Worm (Caenorhabditis elegans) whole organism, late embryonic: Measurements from ENCODE around the gene C29E4.17.
"Not testable (repeated sequence)": the region's sequence is repeated elsewhere in the genome, so short reads cannot be mapped to it uniquely, and the experiment has no call there.

ENCODE experiments used
- dmd-4 ChIP-seq: sonication (generic microtip); optimal IDR thresholded peaks from 2 replicates; lab custom pipeline; 2016; ENCODE audit warnings: borderline replicate concordance, missing genetic modification characterization, missing compliant biosample characterization
- elt-2 ChIP-seq: sonication (generic microtip); optimal IDR thresholded peaks from 2 replicates; lab custom pipeline; 2016; ENCODE audit warnings: missing genetic modification reagents, missing genetic modification characterization, missing compliant biosample characterization
- gmeb-2 ChIP-seq: sonication (generic microtip); optimal IDR thresholded peaks from 2 replicates; lab custom pipeline; 2016; ENCODE audit warnings: missing genetic modification characterization, inconsistent platforms, missing compliant biosample characterization
- hlh-30 ChIP-seq: sonication (generic microtip); optimal IDR thresholded peaks from 2 replicates; lab custom pipeline; 2017; ENCODE audit warnings: antibody characterized with exemption, missing genetic modification characterization, missing compliant biosample characterization; ENCODE audit not compliant: insufficient read depth
- lim-6 ChIP-seq: sonication (generic microtip); optimal IDR thresholded peaks from 2 replicates; lab custom pipeline; 2016; ENCODE audit warnings: missing genetic modification characterization, missing compliant biosample characterization
- nhr-11 ChIP-seq: fragments of 150-350 bp; optimal IDR thresholded peaks from 2 replicates; lab custom pipeline; 2014; ENCODE audit warnings: missing biosample characterization, missing genetic modification characterization
- odd-2 ChIP-seq: sonication (generic microtip); optimal IDR thresholded peaks from 2 replicates; lab custom pipeline; 2017; ENCODE audit warnings: antibody characterized with exemption, mild to moderate bottlenecking, missing genetic modification characterization, missing compliant biosample characterization
- pax-1 ChIP-seq: fragments of 150-350 bp; optimal IDR thresholded peaks from 2 replicates; lab custom pipeline; 2014; ENCODE audit warnings: missing biosample characterization, missing genetic modification characterization
- pqm-1 ChIP-seq: sonication (generic microtip); optimal IDR thresholded peaks from 2 replicates; lab custom pipeline; 2016; ENCODE audit warnings: missing genetic modification characterization, missing compliant biosample characterization
- sox-2 ChIP-seq: fragments of 200-800 bp; sonication (Bioruptor generic); IDR thresholded peaks from 2 replicates; pipeline ENCODE4 v1.3.6; 2022; ENCODE audit warnings: missing genetic modification reagents, missing genetic modification characterization, missing compliant biosample characterization
- unc-42 ChIP-seq: sonication (generic microtip); optimal IDR thresholded peaks from 2 replicates; lab custom pipeline; 2016; ENCODE audit warnings: missing genotype, missing genetic modification characterization, missing compliant biosample characterization
- unc-86 ChIP-seq: sonication (generic microtip); optimal IDR thresholded peaks from 2 replicates; lab custom pipeline; 2016; ENCODE audit warnings: missing genetic modification characterization, missing compliant biosample characterization
- zip-5 ChIP-seq: sonication (generic microtip); optimal IDR thresholded peaks from 2 replicates; lab custom pipeline; 2016; ENCODE audit warnings: missing genetic modification characterization, missing compliant biosample characterization

- not testable (repeated sequence) for TF ChIP-seq pqm-1; unc-86 (tag; lab: Kevin White, UChicago); nhr-11; gmeb-2 (tag; lab: Kevin White, UChicago); pax-1 (tag; lab: Kevin White, UChicago); dmd-4 (tag; lab: Kevin White, UChicago); odd-2 (tag; lab: Kevin White, UChicago); unc-42 (tag; lab: Kevin White, UChicago); lim-6 (tag; lab: Kevin White, UChicago); hlh-30 (tag; lab: Kevin White, UChicago); zip-5 (tag; lab: Kevin White, UChicago); sox-2; elt-2
These were observed 42.0 kb downstream of the C29E4.17 start, which contains the start of gene F54H12.2 for ce11 chrIII:7964281-7964680.
